Fruit fly (Drosophila melanogaster): ENCODE results near the gene pie.

The pie gene

DNA sequence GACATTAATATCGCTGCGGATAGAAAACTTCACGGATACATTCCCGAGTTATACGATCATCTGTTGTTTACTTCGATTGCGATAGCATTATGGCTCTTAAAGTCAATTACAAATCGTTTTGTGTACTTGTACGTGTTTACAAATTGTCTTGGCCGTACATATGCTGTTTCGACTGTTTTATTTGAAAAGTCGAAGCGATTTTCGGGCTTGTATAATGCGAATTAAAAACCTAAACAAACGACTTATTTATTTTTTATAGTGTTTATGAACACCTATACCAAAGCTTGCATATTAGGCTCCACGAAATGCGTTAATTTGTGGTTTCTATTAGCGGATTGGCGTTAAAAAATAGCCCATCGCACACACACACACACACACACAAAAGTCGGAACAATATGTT, 49.7 kb upstream of the pie start (continued):
- TF ChIP-seq fd96Cb (tag; optimal IDR thresholded peaks at IDR 0.05), result no peak
- TF ChIP-seq Scr (GFP tag; IDR thresholded peaks at IDR 0.05; ENCODE audit: partially characterized antibody), result no peak
- TF ChIP-seq onecut (GFP tag; IDR thresholded peaks at IDR 0.05), result no peak
- peak; percentile 11; the same call in 1 of the 2 replicates for TF ChIP-seq CG14014 (GFP tag; IDR thresholded peaks at IDR 0.05)

DNA sequence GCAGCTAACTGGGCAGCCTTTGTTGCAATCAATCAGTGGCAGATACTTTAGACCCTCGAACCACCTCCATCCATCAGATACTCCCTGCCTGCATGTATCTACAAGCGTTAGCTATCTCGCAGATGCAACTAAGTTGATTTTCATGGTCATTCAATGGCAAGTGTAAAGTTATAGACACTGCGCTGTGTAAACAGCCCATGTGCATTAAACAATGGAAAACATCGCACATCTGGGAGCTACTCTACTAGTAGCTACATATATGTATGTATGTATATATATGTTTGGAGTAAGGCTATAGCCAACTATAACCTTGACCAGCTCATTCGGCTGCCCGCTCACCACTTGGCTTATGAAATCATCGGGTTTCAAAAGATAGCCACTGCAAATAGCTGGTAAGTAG, 47.6 kb upstream of the pie start:
- TF ChIP-seq CG2199 (GFP tag; IDR thresholded peaks at IDR 0.05), result peak; percentile 98
- TF ChIP-seq bowl (GFP tag; IDR thresholded peaks at IDR 0.05), result no peak
- TF ChIP-seq scrt (GFP tag; optimal IDR thresholded peaks at IDR 0.05), result no peak
- no peak for TF ChIP-seq ssp (GFP tag; IDR thresholded peaks at IDR 0.05)
- no peak for TF ChIP-seq Vsx1 (GFP tag; optimal IDR thresholded peaks at IDR 0.05)
- peak; percentile 13; the same call in 1 of the 2 replicates for TF ChIP-seq CG14014 (GFP tag; IDR thresholded peaks at IDR 0.05)
- no peak for TF ChIP-seq lbe (GFP tag; optimal IDR thresholded peaks at IDR 0.05)
- 0 out of 4 replicates have a peak, but pooled peaks have one; percentile 30 for TF ChIP-seq chinmo (GFP tag; IDR thresholded peaks at IDR 0.05; ENCODE audit: partially characterized antibody)
- peak; percentile 2 for TF ChIP-seq Med (GFP tag)
- no peak for TF ChIP-seq eyg (GFP tag; optimal IDR thresholded peaks at IDR 0.05)
- TF ChIP-seq sr (GFP tag; IDR thresholded peaks at IDR 0.05), result 0 out of 3 replicates have a peak, but pooled peaks have one; percentile 37
- no peak for TF ChIP-seq CG6813 (GFP tag; optimal IDR thresholded peaks at IDR 0.05)
- no peak for TF ChIP-seq CG8290 (GFP tag; optimal IDR thresholded peaks at IDR 0.05)
- peak in 1 of 2 experiments; percentile 3 for TF ChIP-seq CG8290 (tag; optimal IDR thresholded peaks at IDR 0.05)
- no peak for TF ChIP-seq Sox102F (GFP tag; optimal IDR thresholded peaks at IDR 0.05)
- TF ChIP-seq so (GFP tag; IDR thresholded peaks at IDR 0.05), result 0 out of 3 replicates have a peak, but pooled peaks have one; percentile 36

DNA sequence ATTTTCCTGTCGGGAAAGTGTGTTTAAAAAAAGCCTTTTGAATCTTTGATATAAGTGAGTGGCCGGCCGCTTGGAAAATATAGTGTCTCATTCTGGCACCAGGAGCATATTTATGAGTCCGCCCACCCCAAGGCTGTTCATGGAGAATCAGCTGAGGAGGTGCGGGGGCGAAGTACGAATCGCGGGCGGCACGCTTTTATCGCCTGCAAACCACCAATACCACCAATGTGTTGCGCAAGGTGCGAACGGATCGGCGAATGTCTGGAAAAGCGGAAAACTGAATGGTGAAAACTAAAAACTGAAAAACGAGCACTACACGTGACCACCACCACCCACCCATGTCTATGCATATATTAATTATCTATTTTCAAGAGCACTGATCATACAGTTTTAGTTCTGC, 46.4 kb upstream of the pie start:
- TF ChIP-seq ftz-f1 (GFP tag; optimal IDR thresholded peaks at IDR 0.05) (peak; percentile 69), crol (GFP tag; IDR thresholded peaks at IDR 0.05) (peak; percentile 65; the same call in 1 of the 2 replicates), CG2120 (GFP tag; optimal IDR thresholded peaks at IDR 0.05) (no peak), CG12769 (tag; optimal IDR thresholded peaks at IDR 0.05) (peak; percentile 76), zfh1 (GFP tag; IDR thresholded peaks at IDR 0.05) (0 out of 3 replicates have a peak, but pooled peaks have one; percentile 18), Med (GFP tag) (peak; percentile 39), CG18619 (GFP tag; optimal IDR thresholded peaks at IDR 0.05) (no peak), Trl (optimal IDR thresholded peaks at IDR 0.05) (no peak), Trl (GFP tag; optimal IDR thresholded peaks at IDR 0.05) (no peak), gem (tag; optimal IDR thresholded peaks at IDR 0.05) (no peak), CG5180 (GFP tag; optimal IDR thresholded peaks at IDR 0.05) (no peak), abd-A (tag; optimal IDR thresholded peaks at IDR 0.05) (peak; percentile 13), sr (GFP tag; IDR thresholded peaks at IDR 0.05) (peak; percentile 98), chinmo (GFP tag; IDR thresholded peaks at IDR 0.05; ENCODE audit: partially characterized antibody) (0 out of 4 replicates have a peak, but pooled peaks have one; percentile 36), CG4707 (GFP tag; optimal IDR thresholded peaks at IDR 0.05) (no peak), cwo (GFP tag; optimal IDR thresholded peaks at IDR 0.05) (peak; percentile 96), Pdp1 (GFP tag; optimal IDR thresholded peaks at IDR 0.05) (peak in 1 of 2 experiments; percentile 87)

DNA sequence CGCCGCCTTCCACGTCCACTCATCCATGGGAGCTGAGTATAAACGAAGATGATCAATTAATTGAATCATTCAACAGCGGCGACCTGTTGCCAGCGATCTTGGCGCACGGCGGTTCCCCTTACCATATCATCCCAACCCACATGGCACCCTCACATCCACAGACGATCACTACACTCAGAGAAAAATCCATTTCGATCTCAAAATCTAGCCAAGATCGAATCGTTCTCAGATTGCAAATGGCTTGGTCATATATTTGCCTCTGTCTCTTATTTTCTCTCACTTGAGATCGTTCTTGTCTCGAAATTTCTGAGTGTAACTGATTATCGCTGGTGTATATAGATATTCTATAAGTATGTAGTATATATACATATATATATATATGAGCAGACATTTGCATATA, 45.8 kb upstream of the pie start:
- peak; percentile 65 for TF ChIP-seq Sox102F (GFP tag; optimal IDR thresholded peaks at IDR 0.05)
- TF ChIP-seq NK7.1 (GFP tag; optimal IDR thresholded peaks at IDR 0.05), result no peak
- peak; percentile 41 for TF ChIP-seq CG10267 (tag; optimal IDR thresholded peaks at IDR 0.05)
- TF ChIP-seq CG16863 (GFP tag; optimal IDR thresholded peaks at IDR 0.05), result peak; percentile 8
- TF ChIP-seq CG13424 (tag; optimal IDR thresholded peaks at IDR 0.05), result peak; percentile 67
- TF ChIP-seq CG3281 (GFP tag; optimal IDR thresholded peaks at IDR 0.05), result peak; percentile 43
- TF ChIP-seq Kr (GFP tag; optimal IDR thresholded peaks at IDR 0.05), result no peak
- peak; percentile 34 for TF ChIP-seq tin (GFP tag; optimal IDR thresholded peaks at IDR 0.05)
- TF ChIP-seq twi (tag; optimal IDR thresholded peaks at IDR 0.05), result no peak
- TF ChIP-seq CG6765 (GFP tag; optimal IDR thresholded peaks at IDR 0.05), result peak; percentile 32
- TF ChIP-seq Stat92E (GFP tag; optimal IDR thresholded peaks at IDR 0.05), result no peak
- peak; percentile 51; the same call in 1 of the 3 replicates for TF ChIP-seq so (GFP tag; IDR thresholded peaks at IDR 0.05)
- peak; percentile 55; the same call in 1 of the 2 replicates for TF ChIP-seq CG11247 (GFP tag; IDR thresholded peaks at IDR 0.05)
- no peak for TF ChIP-seq btn (GFP tag; optimal IDR thresholded peaks at IDR 0.05)
- peak; percentile 38 for TF ChIP-seq CG17802 (tag; optimal IDR thresholded peaks at IDR 0.05)
- TF ChIP-seq slbo (GFP tag; IDR thresholded peaks at IDR 0.05), result peak; percentile 75
